Worm (Caenorhabditis elegans): Measurements from ENCODE around the gene W10G11.3.

Gene W10G11.3

DNA sequence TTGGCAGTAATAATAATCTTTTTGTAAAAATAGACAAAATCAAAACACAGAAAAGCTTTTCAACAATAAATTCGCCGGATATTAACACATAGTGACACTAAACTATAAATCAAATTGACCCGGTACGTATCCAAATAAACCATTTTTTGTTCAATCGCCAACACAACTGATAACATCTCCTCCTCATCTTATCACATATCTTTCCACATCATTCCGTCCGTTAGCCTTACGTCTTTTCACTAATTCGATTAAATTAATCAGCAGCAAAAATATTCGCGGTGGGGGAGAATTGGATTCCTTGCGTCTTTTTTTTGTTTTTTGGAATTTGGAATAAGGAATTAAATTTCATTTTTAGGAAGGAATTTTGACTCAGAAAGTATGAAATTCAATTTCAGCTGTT, 5.7 kb downstream of the W10G11.3 start:
- TF ChIP-seq nhr-11 (tag; optimal IDR thresholded peaks at IDR 0.05): no peak
- no peak for TF ChIP-seq ztf-4 (tag; optimal IDR thresholded peaks at IDR 0.05)
- TF ChIP-seq elt-3 (tag; optimal IDR thresholded peaks at IDR 0.05): peak in 4 of 6 experiments; percentile 10 to 78 (median 48)
- peak; percentile 13 for TF ChIP-seq lin-14 (GFP tag; optimal IDR thresholded peaks at IDR 0.05)
- TF ChIP-seq blmp-1 (tag; optimal IDR thresholded peaks at IDR 0.05): peak; percentile 68
- TF ChIP-seq ets-5 (GFP tag; IDR thresholded peaks at IDR 0.05): no peak

DNA sequence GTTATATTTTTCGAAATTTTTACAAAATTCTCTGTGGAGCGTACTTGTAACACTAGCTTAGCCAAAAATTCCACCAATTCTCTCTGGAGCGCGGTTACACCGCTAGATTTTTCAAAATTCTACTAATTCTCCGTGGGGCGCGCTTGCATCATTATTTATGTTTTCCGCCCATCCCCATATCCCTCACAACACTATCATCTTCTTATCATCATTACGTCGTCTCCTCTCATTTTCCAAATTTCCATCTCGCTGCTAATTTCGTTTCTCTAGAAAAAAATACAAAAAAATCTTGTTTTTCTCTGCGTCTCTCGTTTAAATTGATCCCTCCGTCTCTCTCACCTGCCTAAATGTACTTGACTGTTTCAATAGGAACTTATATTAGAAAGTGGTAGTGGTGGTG, 7.0 kb downstream of the W10G11.3 start:
- TF ChIP-seq fkh-4 (tag; optimal IDR thresholded peaks at IDR 0.05; ENCODE audit: borderline replicate concordance) (no peak), ceh-90 (tag; optimal IDR thresholded peaks at IDR 0.05) (no peak), nhr-85 (tag) (peak; percentile 85), sup-37 (GFP tag; optimal IDR thresholded peaks at IDR 0.05) (no peak), tbx-2 (tag; optimal IDR thresholded peaks at IDR 0.05) (peak; percentile 4), pqm-1 (tag; optimal IDR thresholded peaks at IDR 0.05) (no peak), hpl-2 (GFP tag; optimal IDR thresholded peaks at IDR 0.05) (no peak), ztf-4 (tag; optimal IDR thresholded peaks at IDR 0.05) (no peak), unc-130 (tag; optimal IDR thresholded peaks at IDR 0.05) (no peak), lin-35 (GFP tag; optimal IDR thresholded peaks at IDR 0.05) (peak in 1 of 2 experiments; percentile 36), nhr-12 (tag; optimal IDR thresholded peaks at IDR 0.05) (no peak), dsc-1 (tag; optimal IDR thresholded peaks at IDR 0.05) (no peak), vab-15 (tag; optimal IDR thresholded peaks at IDR 0.05) (peak; percentile 18), zip-4 (GFP tag; optimal IDR thresholded peaks at IDR 0.05) (no peak), unc-62 (GFP tag; optimal IDR thresholded peaks at IDR 0.05) (no peak), skn-1 (tag; optimal IDR thresholded peaks at IDR 0.05) (no peak), lin-14 (GFP tag; optimal IDR thresholded peaks at IDR 0.05) (peak; percentile 20), elt-3 (tag; optimal IDR thresholded peaks at IDR 0.05) (peak in 2 of 6 experiments; percentile 30 to 54), nhr-28 (tag; optimal IDR thresholded peaks at IDR 0.05) (no peak), ceh-8 (GFP tag; optimal IDR thresholded peaks at IDR 0.05) (no peak), ceh-82 (tag; optimal IDR thresholded peaks at IDR 0.05) (no peak), unc-30 (tag; optimal IDR thresholded peaks at IDR 0.05) (no peak), nhr-47 (tag; optimal IDR thresholded peaks at IDR 0.05) (no peak), nhr-76 (tag; optimal IDR thresholded peaks at IDR 0.05) (no peak), mdl-1 (tag; optimal IDR thresholded peaks at IDR 0.05) (no peak), efl-1 (optimal IDR thresholded peaks at IDR 0.05) (no peak), efl-1 (GFP tag; optimal IDR thresholded peaks at IDR 0.05 in 1 of 2) (peak in 1 of 2 experiments; percentile 19), nhr-19 (GFP tag; conservative IDR thresholded peaks at IDR 0.05) (no peak), snu-23 (GFP tag; optimal IDR thresholded peaks at IDR 0.05) (peak; percentile 29), tlp-1 (tag; optimal IDR thresholded peaks at IDR 0.05) (no peak), C34B4.2 (tag; optimal IDR thresholded peaks at IDR 0.05) (no peak), ces-1 (GFP tag; optimal IDR thresholded peaks at IDR 0.05) (no peak), nhr-20 (tag; optimal IDR thresholded peaks at IDR 0.05) (peak; percentile 55), sptf-1 (tag; optimal IDR thresholded peaks at IDR 0.05) (no peak), ama-1 (optimal IDR thresholded peaks at IDR 0.05) (no peak), isw-1 (GFP tag; IDR thresholded peaks at IDR 0.05) (no peak), zag-1 (tag; optimal IDR thresholded peaks at IDR 0.05) (no peak), swsn-7 (tag; optimal IDR thresholded peaks at IDR 0.05) (no peak), nhr-90 (tag; optimal IDR thresholded peaks at IDR 0.05; ENCODE audit: poor library complexity) (peak; percentile 27), nhr-237 (tag; optimal IDR thresholded peaks at IDR 0.05) (no peak), dpl-1 (GFP tag; optimal IDR thresholded peaks at IDR 0.05) (peak in 1 of 3 experiments; percentile 12), jun-1 (tag; optimal IDR thresholded peaks at IDR 0.05) (no peak), egl-13 (tag; optimal IDR thresholded peaks at IDR 0.05) (no peak), irx-1 (tag; optimal IDR thresholded peaks at IDR 0.05) (no peak), ets-5 (GFP tag; IDR thresholded peaks at IDR 0.05) (no peak), aly-2 (tag; optimal IDR thresholded peaks at IDR 0.05) (no peak), unc-98 (GFP tag; IDR thresholded peaks at IDR 0.05) (no peak), egl-27 (tag; optimal IDR thresholded peaks at IDR 0.05) (no peak), aha-1 (tag; optimal IDR thresholded peaks at IDR 0.05) (no peak), lin-15B (tag; optimal IDR thresholded peaks at IDR 0.05) (no peak), snpc-4 (tag; optimal IDR thresholded peaks at IDR 0.05) (no peak)

All from whole organism, L1 larva.